Worm (Caenorhabditis elegans) whole organism, L4 larva: ENCODE data around the gene D1044.4.
A peak's percentile ranks its signal among the peaks of the same experiment; 100 is the strongest.

ENCODE experiments used
- F26F4.8 ChIP-seq: fragments of 200-800 bp; sonication (Bioruptor generic); conservative IDR thresholded peaks from 2 replicates; pipeline ENCODE4 v1.3.6; 2022; ENCODE audit warnings: missing genetic modification characterization, missing compliant biosample characterization
- F37D6.2 ChIP-seq: sonication (generic microtip); optimal IDR thresholded peaks from 2 replicates; lab custom pipeline; 2016; ENCODE audit warnings: mild to moderate bottlenecking, missing genetic modification characterization, missing compliant biosample characterization
- T20F7.1 ChIP-seq: fragments of 200-800 bp; sonication (Bioruptor generic); optimal IDR thresholded peaks from 2 replicates; lab custom pipeline; 2018; ENCODE audit warnings: mild to moderate bottlenecking, missing genetic modification characterization, missing compliant biosample characterization
- T26A8.4 ChIP-seq: fragments of 200-800 bp; sonication (Bioruptor generic); IDR thresholded peaks from 2 replicates; pipeline ENCODE4 v1.3.6; 2022; ENCODE audit warnings: missing genetic modification characterization, missing compliant biosample characterization
- Y75B8A.6 ChIP-seq: fragments of 200-800 bp; sonication (Bioruptor generic); IDR thresholded peaks from 2 replicates; pipeline ENCODE4 v1.3.6; 2022; ENCODE audit warnings: missing genetic modification reagents, missing genetic modification characterization, missing compliant biosample characterization
- aha-1 ChIP-seq: fragments of 150-350 bp; peaks from one replicate; lab custom pipeline; 2014; ENCODE audit warnings: missing biosample characterization, missing genetic modification characterization
- ceh-28 ChIP-seq: fragments of 150-350 bp; optimal IDR thresholded peaks from 2 replicates; lab custom pipeline; 2014; ENCODE audit warnings: missing biosample characterization, missing genetic modification reagents, missing genetic modification characterization
- ceh-82 ChIP-seq: sonication (generic microtip); optimal IDR thresholded peaks from 2 replicates; lab custom pipeline; 2017; ENCODE audit warnings: missing biosample characterization, missing genetic modification characterization
- cey-2 ChIP-seq: sonication (generic microtip); optimal IDR thresholded peaks from 3 replicates; lab custom pipeline; 2017; ENCODE audit warnings: missing genetic modification characterization, mild to moderate bottlenecking, missing compliant biosample characterization, antibody characterized with exemption, borderline replicate concordance; ENCODE audit not compliant: insufficient read depth
- dpl-1 ChIP-seq: fragments of 150-350 bp; optimal IDR thresholded peaks from 2 replicates; lab custom pipeline; 2014; ENCODE audit warnings: missing biosample characterization, missing genetic modification reagents, missing genetic modification characterization
- egl-27 ChIP-seq: sonication (generic microtip); optimal IDR thresholded peaks from 3 replicates; lab custom pipeline; 2017; ENCODE audit warnings: missing biosample characterization, missing genetic modification reagents, missing genetic modification characterization
- hif-1 ChIP-seq, 2 experiments: sonication (generic microtip); optimal IDR thresholded peaks; 2 replicates each; lab custom pipeline; 2016 to 2017; ENCODE audit warnings: missing compliant biosample characterization in 2 of 2, missing genetic modification characterization in 2 of 2, missing genetic modification reagents in 2 of 2, missing genotype in 2 of 2, mild to moderate bottlenecking in 1 of 2
- hlh-11 ChIP-seq: fragments of 200-800 bp; sonication (Bioruptor generic); optimal IDR thresholded peaks from 2 replicates; lab custom pipeline; 2018; ENCODE audit warnings: mild to moderate bottlenecking, missing genetic modification characterization, missing compliant biosample characterization
- hmg-1.1 ChIP-seq: fragments of 200-800 bp; sonication (Bioruptor generic); IDR thresholded peaks from 2 replicates; pipeline ENCODE4 v1.3.6; 2022; ENCODE audit warnings: missing genetic modification reagents, missing genetic modification characterization, missing compliant biosample characterization
- jun-1 ChIP-seq: fragments of 150-350 bp; optimal IDR thresholded peaks from 2 replicates; lab custom pipeline; 2014; ENCODE audit warnings: missing biosample characterization, missing genetic modification reagents, missing genetic modification characterization
- lim-7 ChIP-seq: fragments of 200-800 bp; sonication (Bioruptor generic); IDR thresholded peaks from 2 replicates; pipeline ENCODE4 v1.3.6; 2022; ENCODE audit warnings: missing genetic modification characterization, missing compliant biosample characterization
- lin-1 ChIP-seq: fragments of 200-800 bp; sonication (Bioruptor generic); IDR thresholded peaks from 2 replicates; pipeline ENCODE4 v1.3.6; 2022; ENCODE audit warnings: missing genetic modification reagents, missing genetic modification characterization, missing compliant biosample characterization
- mdl-1 ChIP-seq, 2 experiments: fragments of 150-350 bp in 1 of 2; sonication (generic microtip) in 1 of 2; optimal IDR thresholded peaks; 2 replicates each; lab custom pipeline; 2014 to 2017; ENCODE audit warnings: missing biosample characterization in 2 of 2, missing genetic modification characterization in 2 of 2
- mxl-3 ChIP-seq: fragments of 200-800 bp; sonication (Bioruptor generic); optimal IDR thresholded peaks from 2 replicates; lab custom pipeline; 2018; ENCODE audit warnings: mild to moderate bottlenecking, missing genetic modification characterization, missing compliant biosample characterization
- nhr-28 ChIP-seq: fragments of 150-350 bp; optimal IDR thresholded peaks from 2 replicates; lab custom pipeline; 2014; ENCODE audit warnings: missing biosample characterization, missing genetic modification characterization
- nhr-48 ChIP-seq: sonication (generic microtip); optimal IDR thresholded peaks from 2 replicates; lab custom pipeline; 2016; ENCODE audit warnings: mild to moderate bottlenecking, missing genetic modification characterization, missing compliant biosample characterization
- nhr-77 ChIP-seq: fragments of 150-350 bp; optimal IDR thresholded peaks from 2 replicates; lab custom pipeline; 2014; ENCODE audit warnings: missing biosample characterization, missing genetic modification characterization
- sdz-12 ChIP-seq: fragments of 200-800 bp; sonication (Bioruptor generic); optimal IDR thresholded peaks from 2 replicates; lab custom pipeline; 2018; ENCODE audit warnings: mild to moderate bottlenecking, missing genetic modification characterization, missing compliant biosample characterization
- set-16 ChIP-seq: fragments of 200-800 bp; sonication (Bioruptor generic); IDR thresholded peaks from 2 replicates; pipeline ENCODE4 v1.3.6; 2022; ENCODE audit warnings: missing genetic modification reagents, missing genetic modification characterization, missing compliant biosample characterization
- ztf-7 ChIP-seq: fragments of 150-350 bp; optimal IDR thresholded peaks from 2 replicates; lab custom pipeline; 2014; ENCODE audit warnings: missing biosample characterization, missing genetic modification characterization

D1044.4 gene

DNA sequence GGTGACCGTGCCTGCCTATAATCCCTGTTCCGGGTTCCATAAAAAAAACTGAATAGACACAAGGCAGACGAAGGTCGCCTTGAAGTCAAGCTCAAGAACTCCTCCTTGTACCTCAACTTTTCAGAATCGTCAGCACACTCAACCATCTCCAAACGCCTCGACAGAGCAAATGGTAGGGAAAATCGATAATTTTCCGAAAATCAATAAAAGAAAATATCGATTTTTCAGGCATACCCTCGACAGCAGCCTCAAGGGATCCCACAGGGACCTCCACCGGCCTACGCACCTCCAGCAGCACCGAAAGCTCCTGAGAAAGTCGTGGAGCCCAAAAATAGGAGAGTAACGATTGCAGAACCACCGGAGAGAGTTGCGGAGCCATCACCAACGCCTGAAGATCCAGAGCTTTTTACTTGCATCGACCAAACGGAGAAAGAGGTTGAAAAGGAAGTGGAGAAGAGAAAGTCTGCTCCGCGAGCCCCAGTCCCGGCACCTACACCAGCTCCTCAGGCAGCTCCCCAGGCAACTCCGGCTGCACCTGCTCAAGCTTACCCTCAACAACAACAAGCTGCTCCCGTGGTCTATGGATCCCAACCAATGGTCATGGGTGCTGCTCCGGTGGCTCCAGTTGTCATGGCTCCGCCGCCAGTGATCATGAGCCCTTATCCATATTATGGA is 42.2 kb downstream of the D1044.4 start:
- TF ChIP-seq hmg-1.1 (GFP tag; lab: Robert Waterston, UW), result 0 out of 2 replicates have a peak, but pooled peaks have one; percentile 9
- TF ChIP-seq nhr-77 (tag; lab: Kevin White, UChicago), result no peak
- no peak for TF ChIP-seq T20F7.1
- TF ChIP-seq ceh-28 (tag; lab: Kevin White, UChicago), result peak; percentile 86
- 0 out of 2 replicates have a peak, but pooled peaks have one; percentile 45 for TF ChIP-seq lim-7 (GFP tag; lab: Robert Waterston, UW)
- no peak for TF ChIP-seq ztf-7 (tag; lab: Kevin White, UChicago)
- TF ChIP-seq set-16 (GFP tag; lab: Robert Waterston, UW), result peak; percentile 91

ce11 chrIII:5478824-5479368 is 42.9 kb downstream of the D1044.4 start, which contains the start of the genes R02F2.6 and R02F2.5:
R02F2.6 (minus strand) TSS chrIII:5478924.
R02F2.5 (plus strand) TSS chrIII:5479318.
- peak; percentile 83 for TF ChIP-seq aha-1 (tag; lab: Kevin White, UChicago)
- TF ChIP-seq set-16 (GFP tag; lab: Robert Waterston, UW), result peak; percentile 48; the same call in 1 of the 2 replicates
- no peak for TF ChIP-seq Y75B8A.6 (GFP tag; lab: Robert Waterston, UW)

- TF ChIP-seq aha-1 (tag; lab: Kevin White, UChicago) (peak; percentile 48), F37D6.2 (tag; lab: Kevin White, UChicago) (no peak), jun-1 (tag; lab: Kevin White, UChicago) (no peak)
Observed at ce11 chrIII:5478011-5478410, 43.8 kb downstream of the D1044.4 start, which contains the start of gene R02F2.10. R02F2.10 (plus strand) TSS chrIII:5478311.

ce11 chrIII:5474176-5474575 is 47.7 kb downstream of the D1044.4 start, which contains the start of gene lon-1:
lon-1 (plus strand) TSS chrIII:5474476.
- TF ChIP-seq mxl-3 (peak; percentile 16), F26F4.8 (no peak), sdz-12 (GFP tag; lab: Kevin White, UChicago) (no peak), egl-27 (tag; lab: Kevin White, UChicago) (no peak), nhr-48 (tag; lab: Kevin White, UChicago) (no peak), cey-2 (no peak)

- TF ChIP-seq dpl-1 (GFP tag; lab: Kevin White, UChicago), result peak; percentile 9
- TF ChIP-seq ceh-82 (tag; lab: Kevin White, UChicago), result no peak
- peak in 1 of 2 experiments; percentile 74 for TF ChIP-seq mdl-1 (tag; optimal IDR thresholded peaks at IDR 0.05; lab: Kevin White, UChicago)
- peak; percentile 38 for TF ChIP-seq aha-1 (tag; lab: Kevin White, UChicago)
- TF ChIP-seq lin-1, result 0 out of 2 replicates have a peak, but pooled peaks have one; percentile 51
- TF ChIP-seq nhr-48 (tag; lab: Kevin White, UChicago), result peak; percentile 74
- peak; percentile 72 for TF ChIP-seq hlh-11 (tag; lab: Kevin White, UChicago)
- TF ChIP-seq T26A8.4, result 0 out of 2 replicates have a peak, but pooled peaks have one; percentile 48
- peak; percentile 58 for TF ChIP-seq mxl-3
- no peak for TF ChIP-seq hif-1 (tag; optimal IDR thresholded peaks at IDR 0.05; lab: Kevin White, UChicago)
- TF ChIP-seq nhr-28 (tag; lab: Kevin White, UChicago), result peak; percentile 42
Observed at ce11 chrIII:5472693-5473092, 49.1 kb downstream of the D1044.4 start.
